Worm (Caenorhabditis elegans): ENCODE data around the gene Y51H4A.935.

ce11 chrIV:16488921-16489320 lies 18.1 kb downstream of the Y51H4A.935 start, which contains the start of gene rho-1:
- TF ChIP-seq lin-39 (tag; optimal IDR thresholded peaks at IDR 0.05) (no peak), ZK337.2 (GFP tag; IDR thresholded peaks at IDR 0.05) (no peak), T20F7.1 (GFP tag; optimal IDR thresholded peaks at IDR 0.05) (no peak), mdt-29 (GFP tag; IDR thresholded peaks at IDR 0.05) (no peak), pqm-1 (tag; optimal IDR thresholded peaks at IDR 0.05) (no peak), aha-1 (tag) (no peak), egl-27 (tag; optimal IDR thresholded peaks at IDR 0.05) (no peak), mdl-1 (tag; optimal IDR thresholded peaks at IDR 0.05) (no peak), fkh-10 (GFP tag; optimal IDR thresholded peaks at IDR 0.05) (no peak), ceh-28 (tag; optimal IDR thresholded peaks at IDR 0.05) (no peak), nhr-77 (tag; optimal IDR thresholded peaks at IDR 0.05) (no peak), unc-62 (GFP tag; optimal IDR thresholded peaks at IDR 0.05 in 1 of 2) (no peak), unc-62 (tag; optimal IDR thresholded peaks at IDR 0.05) (no peak)

Measured in whole organism, L4 larva.